Fruit fly (Drosophila melanogaster): Measurements from ENCODE around the gene Set.

The Set gene

DNA sequence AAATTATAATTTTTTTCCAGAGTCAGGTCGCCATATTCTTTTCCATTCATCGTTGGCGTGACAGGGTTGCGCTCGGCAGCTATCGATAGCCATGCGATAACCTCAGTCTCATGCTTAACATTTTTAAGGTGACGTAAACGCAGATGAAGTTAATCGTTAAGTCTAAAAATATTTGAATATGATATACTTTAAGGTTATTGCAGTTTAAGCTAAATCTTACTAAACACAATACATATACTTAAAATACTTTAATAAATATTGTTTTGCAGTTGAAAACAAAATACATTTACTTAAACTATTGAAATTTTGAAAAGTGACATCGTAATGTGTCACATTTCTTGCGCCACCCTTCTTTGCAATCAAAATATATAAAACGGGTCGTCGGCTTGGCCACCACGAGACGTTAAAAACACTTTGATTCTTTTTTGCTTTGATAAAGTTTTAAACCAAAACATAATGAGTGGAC, 11.8 kb downstream of the Set start, which contains the start of the genes Cp190 and CG4338 (continued):
- TF ChIP-seq CG14050 (GFP tag; IDR thresholded peaks at IDR 0.05), result peak; percentile 91
- no peak for TF ChIP-seq yki (optimal IDR thresholded peaks at IDR 0.05)
- TF ChIP-seq CG8359 (GFP tag; optimal IDR thresholded peaks at IDR 0.05; ENCODE audit: borderline replicate concordance), result peak; percentile 89
- TF ChIP-seq CG13894 (tag; optimal IDR thresholded peaks at IDR 0.05), result peak; percentile 98
- peak; percentile 99 for TF ChIP-seq CG15696 (tag; optimal IDR thresholded peaks at IDR 0.05)
- TF ChIP-seq caup (GFP tag; optimal IDR thresholded peaks at IDR 0.05; ENCODE audit: severe bottlenecking), result peak; percentile 97
- TF ChIP-seq bbx (GFP tag; IDR thresholded peaks at IDR 0.05; ENCODE audit: partially characterized antibody), result peak; percentile 78
- TF ChIP-seq MTF-1 (GFP tag; optimal IDR thresholded peaks at IDR 0.05; ENCODE audit: borderline replicate concordance), result peak; percentile 87
- no peak; the same call in 1 of the 2 replicates for TF ChIP-seq sna (GFP tag; IDR thresholded peaks at IDR 0.05; ENCODE audit: partially characterized antibody)
- TF ChIP-seq CG18011 (GFP tag; optimal IDR thresholded peaks at IDR 0.05), result peak; percentile 88
- peak; percentile 88 for TF ChIP-seq NC2β (GFP tag; optimal IDR thresholded peaks at IDR 0.05)
- peak; percentile 96 for TF ChIP-seq HLH3B (GFP tag; IDR thresholded peaks at IDR 0.05)
- peak; percentile 97 for TF ChIP-seq CG11504 (tag; optimal IDR thresholded peaks at IDR 0.05)
- peak; percentile 94 for TF ChIP-seq Elba2 (GFP tag; optimal IDR thresholded peaks at IDR 0.05)
- TF ChIP-seq CG11560 (tag; IDR thresholded peaks at IDR 0.05), result peak; percentile 90
- TF ChIP-seq pan (optimal IDR thresholded peaks at IDR 0.05), result no peak
- peak in 1 of 2 experiments; percentile 97 for TF ChIP-seq pan (GFP tag; optimal IDR thresholded peaks at IDR 0.05 in 1 of 2, IDR thresholded peaks at IDR 0.05 in 1 of 2)
- peak; percentile 84 for TF ChIP-seq Jarid2 (GFP tag; optimal IDR thresholded peaks at IDR 0.05)
- peak; percentile 91 for TF ChIP-seq ap (GFP tag; IDR thresholded peaks at IDR 0.05)
- peak; percentile 98 for TF ChIP-seq fd96Cb (tag; optimal IDR thresholded peaks at IDR 0.05)
- TF ChIP-seq btn (GFP tag; optimal IDR thresholded peaks at IDR 0.05), result peak; percentile 35
- peak; percentile 99 for TF ChIP-seq CG30403 (GFP tag; optimal IDR thresholded peaks at IDR 0.05)
- peak; percentile 51; the same call in 1 of the 3 replicates for TF ChIP-seq sr (GFP tag; IDR thresholded peaks at IDR 0.05)
- peak; percentile 95 for TF ChIP-seq CG30431 (GFP tag; optimal IDR thresholded peaks at IDR 0.05)
- peak; percentile 88 for TF ChIP-seq CG16779 (GFP tag; IDR thresholded peaks at IDR 0.05)
- TF ChIP-seq Dip3 (GFP tag; optimal IDR thresholded peaks at IDR 0.05), result peak; percentile 90
- peak; percentile 93 for TF ChIP-seq CG11723 (GFP tag; optimal IDR thresholded peaks at IDR 0.05)
- TF ChIP-seq pnt (GFP tag; optimal IDR thresholded peaks at IDR 0.05), result peak; percentile 83
- TF ChIP-seq Xrp1 (GFP tag; IDR thresholded peaks at IDR 0.05), result peak; percentile 98
- TF ChIP-seq CG12236 (GFP tag; optimal IDR thresholded peaks at IDR 0.05), result peak; percentile 79
- TF ChIP-seq CG12299 (tag; optimal IDR thresholded peaks at IDR 0.05), result peak; percentile 99
- peak; percentile 96 for TF ChIP-seq CG17328 (GFP tag; IDR thresholded peaks at IDR 0.05)
- peak; percentile 92 for TF ChIP-seq exex (tag; optimal IDR thresholded peaks at IDR 0.05)
- peak; percentile 98 for TF ChIP-seq CG32532 (GFP tag; IDR thresholded peaks at IDR 0.05)
- TF ChIP-seq jumu (GFP tag; optimal IDR thresholded peaks at IDR 0.05), result peak; percentile 86
- peak; percentile 61; the same call in 2 of the 3 replicates for TF ChIP-seq Doc3 (GFP tag; IDR thresholded peaks at IDR 0.05; ENCODE audit: partially characterized antibody)
- TF ChIP-seq gem (tag; optimal IDR thresholded peaks at IDR 0.05), result peak; percentile 99
- peak; percentile 93 for TF ChIP-seq jigr1 (GFP tag; IDR thresholded peaks at IDR 0.05)
- peak; percentile 95 for TF ChIP-seq CG3065 (GFP tag; optimal IDR thresholded peaks at IDR 0.05)
- peak; percentile 91 for TF ChIP-seq CG4854 (GFP tag; optimal IDR thresholded peaks at IDR 0.05)
- peak; percentile 99 for TF ChIP-seq Abd-B (GFP tag; optimal IDR thresholded peaks at IDR 0.05)
- TF ChIP-seq sens-2 (GFP tag; IDR thresholded peaks at IDR 0.05), result peak; percentile 94
- TF ChIP-seq sisA (GFP tag; IDR thresholded peaks at IDR 0.05), result peak; percentile 96
- TF ChIP-seq CG34422 (GFP tag; IDR thresholded peaks at IDR 0.05), result peak; percentile 96
- peak; percentile 95 for TF ChIP-seq CG10959 (GFP tag; IDR thresholded peaks at IDR 0.05)
- TF ChIP-seq C15 (GFP tag; IDR thresholded peaks at IDR 0.05), result peak; percentile 86
- peak; percentile 98 for TF ChIP-seq CG10209 (GFP tag; optimal IDR thresholded peaks at IDR 0.05)
- peak; percentile 81 for TF ChIP-seq Antp (GFP tag; optimal IDR thresholded peaks at IDR 0.05)
- no peak for TF ChIP-seq D (optimal IDR thresholded peaks at IDR 0.05)
- peak; percentile 96 for TF ChIP-seq D (GFP tag; optimal IDR thresholded peaks at IDR 0.05)
- TF ChIP-seq wek (GFP tag; optimal IDR thresholded peaks at IDR 0.05), result peak; percentile 86

All from whole organism, embryonic.